Fruit fly (Drosophila melanogaster) whole organism, pupa: ENCODE results near the gene Dip-C.

Experiments
- CG10348 ChIP-seq: fragments of 200-800 bp; sonication (Bioruptor generic); IDR thresholded peaks from 2 replicates; pipeline ENCODE4 v1.3.6; 2022; ENCODE audit warnings: missing biosample characterization, missing genetic modification characterization
- CG8159 ChIP-seq: fragments of 200-800 bp; sonication (Bioruptor generic); optimal IDR thresholded peaks from 3 replicates; lab custom pipeline; 2018; ENCODE audit warnings: missing biosample characterization, mild to moderate bottlenecking, missing genetic modification characterization, moderate library complexity
- CG8301 ChIP-seq: fragments of 200-800 bp; sonication (Bioruptor generic); optimal IDR thresholded peaks from 2 replicates; lab custom pipeline; 2018; ENCODE audit warnings: missing biosample characterization, mild to moderate bottlenecking, missing genetic modification characterization
- EcR ChIP-seq: fragments of 200-800 bp; sonication (Bioruptor generic); optimal IDR thresholded peaks from 3 replicates; lab custom pipeline; 2019; ENCODE audit warnings: missing biosample characterization, missing genetic modification characterization, mild to moderate bottlenecking, moderate library complexity, missing genetic modification reagents
- Pif1A ChIP-seq: fragments of 200-800 bp; sonication (Bioruptor generic); optimal IDR thresholded peaks from 3 replicates; lab custom pipeline; 2016; ENCODE audit warnings: missing biosample characterization, missing genetic modification characterization
- fd96Ca ChIP-seq: fragments of 200-800 bp; sonication (Bioruptor generic); IDR thresholded peaks from 3 replicates; pipeline ENCODE4 v1.3.6; 2022; ENCODE audit warnings: missing biosample characterization, missing genetic modification characterization
- rn ChIP-seq: fragments of 200-800 bp; sonication (Bioruptor generic); IDR thresholded peaks from 2 replicates; pipeline ENCODE4 v1.3.6; 2022; ENCODE audit warnings: missing biosample characterization, missing genetic modification characterization

dm6 chr3R:12423997-12424396 lies 10.4 kb upstream of the Dip-C start:
- TF ChIP-seq rn (GFP tag; lab: Robert Waterston, UW) (no peak), EcR (GFP tag; lab: Kevin White, UChicago) (peak; percentile 2), Pif1A (GFP tag; lab: Kevin White, UChicago) (no peak), fd96Ca (GFP tag; lab: Robert Waterston, UW) (no peak), CG10348 (GFP tag; lab: Robert Waterston, UW) (no peak), CG8301 (tag; lab: Kevin White, UChicago) (no peak), CG8159 (tag; lab: Kevin White, UChicago) (no peak)
